Worm (Caenorhabditis elegans): Measurements from ENCODE around the gene hot-1.

ce11 chrV:14640769-14641168, 19.8 kb downstream of the hot-1 start, which contains the start of gene C54G10.1:
- TF ChIP-seq T22C8.4 (GFP tag; IDR thresholded peaks at IDR 0.05), result no peak
- TF ChIP-seq med-1 (GFP tag; optimal IDR thresholded peaks at IDR 0.05; ENCODE audit: insufficient read depth), result no peak
- TF ChIP-seq tab-1 (GFP tag; IDR thresholded peaks at IDR 0.05), result no peak
- no peak for TF ChIP-seq cog-1 (tag; optimal IDR thresholded peaks at IDR 0.05)
- TF ChIP-seq flt-1 (GFP tag; IDR thresholded peaks at IDR 0.05), result no peak
- TF ChIP-seq ztf-23 (GFP tag; IDR thresholded peaks at IDR 0.05), result no peak
- no peak for TF ChIP-seq ztf-29 (GFP tag; IDR thresholded peaks at IDR 0.05)
- no peak for TF ChIP-seq ref-1 (GFP tag; conservative IDR thresholded peaks at IDR 0.05)
- no peak for TF ChIP-seq klf-2 (GFP tag; conservative IDR thresholded peaks at IDR 0.05)
